Worm (Caenorhabditis elegans) whole organism, early embryonic: ENCODE results near the gene tofu-1.
A peak's percentile ranks its signal among the peaks of the same experiment; 100 is the strongest.

Experiments
- B0310.2 ChIP-seq: sonication (generic microtip); optimal IDR thresholded peaks from 2 replicates; lab custom pipeline; 2016; ENCODE audit warnings: mild to moderate bottlenecking, missing genetic modification characterization, missing compliant biosample characterization
- F13C5.2 ChIP-seq: sonication (generic microtip); optimal IDR thresholded peaks from 2 replicates; lab custom pipeline; 2017; ENCODE audit warnings: mild to moderate bottlenecking, missing genetic modification characterization, inconsistent platforms, missing compliant biosample characterization
- aly-1 ChIP-seq: sonication (generic microtip); optimal IDR thresholded peaks from 2 replicates; lab custom pipeline; 2016; ENCODE audit warnings: missing genetic modification characterization, missing compliant biosample characterization
- ama-1 ChIP-seq: fragments of 150-350 bp; optimal IDR thresholded peaks from 2 replicates; lab custom pipeline; 2014
- ceh-13 ChIP-seq: fragments of 200-800 bp; sonication (Bioruptor generic); optimal IDR thresholded peaks from 2 replicates; lab custom pipeline; 2018; ENCODE audit warnings: mild to moderate bottlenecking, missing genetic modification characterization, missing compliant biosample characterization
- ceh-36 ChIP-seq: sonication (generic microtip); optimal IDR thresholded peaks from 2 replicates; lab custom pipeline; 2016; ENCODE audit warnings: missing genetic modification characterization, inconsistent platforms, missing compliant biosample characterization
- ets-7 ChIP-seq: sonication (generic microtip); optimal IDR thresholded peaks from 2 replicates; lab custom pipeline; 2016; ENCODE audit warnings: missing genotype, missing genetic modification characterization, missing compliant biosample characterization
- flt-1 ChIP-seq: fragments of 200-800 bp; sonication (Bioruptor generic); IDR thresholded peaks from 2 replicates; pipeline ENCODE4 v1.3.6; 2022; ENCODE audit warnings: missing genetic modification characterization, missing compliant biosample characterization
- hmbx-1 ChIP-seq: sonication (generic microtip); optimal IDR thresholded peaks from 2 replicates; lab custom pipeline; 2016; ENCODE audit warnings: mild to moderate bottlenecking, missing genetic modification characterization, missing compliant biosample characterization
- hmg-4 ChIP-seq: fragments of 200-800 bp; sonication (Bioruptor generic); optimal IDR thresholded peaks from 2 replicates; lab custom pipeline; 2018; ENCODE audit warnings: mild to moderate bottlenecking, missing genetic modification characterization, missing compliant biosample characterization
- hnd-1 ChIP-seq: sonication (generic microtip); optimal IDR thresholded peaks from 2 replicates; lab custom pipeline; 2016; ENCODE audit warnings: missing genetic modification characterization, missing compliant biosample characterization
- pes-1 ChIP-seq: fragments of 200-800 bp; sonication (Bioruptor generic); IDR thresholded peaks from 2 replicates; pipeline ENCODE4 v1.3.6; 2022; ENCODE audit warnings: missing genetic modification reagents, missing genetic modification characterization, missing compliant biosample characterization
- scrt-1 ChIP-seq: fragments of 200-800 bp; sonication (Bioruptor generic); IDR thresholded peaks from 2 replicates; pipeline ENCODE4 v1.3.6; 2022; ENCODE audit warnings: missing genetic modification characterization, missing compliant biosample characterization
- sea-1 ChIP-seq: fragments of 200-800 bp; sonication (Bioruptor generic); conservative IDR thresholded peaks from 2 replicates; pipeline ENCODE4 v1.3.6; 2022; ENCODE audit warnings: missing genetic modification characterization, missing compliant biosample characterization
- tbx-11 ChIP-seq: fragments of 200-800 bp; sonication (Bioruptor generic); IDR thresholded peaks from 2 replicates; pipeline ENCODE4 v1.3.6; 2022; ENCODE audit warnings: missing genetic modification characterization, missing compliant biosample characterization
- tbx-37 ChIP-seq: fragments of 200-800 bp; sonication (Bioruptor generic); conservative IDR thresholded peaks from 2 replicates; pipeline ENCODE4 v1.3.6; 2022; ENCODE audit warnings: missing genetic modification reagents, missing genetic modification characterization, missing compliant biosample characterization
- tra-4 ChIP-seq: sonication (generic microtip); optimal IDR thresholded peaks from 2 replicates; lab custom pipeline; 2017; ENCODE audit warnings: missing genetic modification characterization, missing compliant biosample characterization

The tofu-1 gene

DNA sequence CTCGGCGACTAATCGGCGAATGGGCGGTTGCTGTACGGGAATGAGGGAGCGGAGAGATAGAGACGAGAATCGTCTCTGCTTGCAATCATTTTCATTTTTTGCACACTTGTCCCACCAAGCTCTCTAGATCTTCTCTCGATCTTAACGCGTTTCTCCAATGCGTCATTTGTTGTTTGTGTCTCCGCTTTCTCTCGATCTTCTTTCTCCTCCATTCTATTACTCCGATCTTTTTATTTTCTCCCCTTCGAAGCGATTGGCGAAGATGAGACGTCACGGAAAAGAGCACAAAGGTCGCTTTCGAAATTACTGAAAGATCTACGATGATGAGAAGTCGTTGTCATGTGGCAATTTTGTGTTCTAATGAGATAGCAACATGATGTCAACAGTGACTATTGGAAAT, 22.3 kb upstream of the tofu-1 start:
- no peak for TF ChIP-seq tbx-37 (GFP tag; lab: Robert Waterston, UW)
- TF ChIP-seq ceh-13 = no peak
- TF ChIP-seq pes-1 (GFP tag; lab: Robert Waterston, UW) = no peak
- TF ChIP-seq ama-1 = no peak
- TF ChIP-seq ceh-36 (tag; lab: Kevin White, UChicago) = no peak
- no peak for TF ChIP-seq aly-1 (tag; lab: Kevin White, UChicago)
- TF ChIP-seq hmg-4 (GFP tag; lab: Kevin White, UChicago) = no peak
- no peak for TF ChIP-seq flt-1 (GFP tag; lab: Robert Waterston, UW)
- no peak for TF ChIP-seq scrt-1 (GFP tag; lab: Robert Waterston, UW)
- no peak for TF ChIP-seq F13C5.2 (tag; lab: Kevin White, UChicago)
- TF ChIP-seq ets-7 (tag; lab: Kevin White, UChicago) = no peak
- no peak for TF ChIP-seq hmbx-1 (tag; lab: Kevin White, UChicago)
- no peak for TF ChIP-seq tbx-11 (GFP tag; lab: Robert Waterston, UW)

DNA sequence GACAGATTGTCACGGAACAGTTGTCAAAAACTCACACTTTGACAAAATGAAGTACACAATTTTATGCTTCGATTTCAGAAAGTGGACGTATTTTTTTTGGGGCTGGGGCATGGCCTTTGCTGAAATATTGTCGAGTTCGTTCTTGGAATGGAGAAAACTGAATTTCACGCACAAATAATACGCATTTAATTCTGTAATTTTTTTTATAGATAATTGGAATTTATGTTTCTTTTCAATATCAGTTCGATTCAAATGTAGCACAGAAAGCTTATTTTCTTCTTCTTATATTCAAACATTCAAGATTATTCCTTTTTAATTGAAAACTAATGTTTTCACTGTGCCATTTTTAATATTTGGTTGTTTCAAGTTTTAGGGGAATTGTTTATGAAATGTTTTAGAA, 20.6 kb upstream of the tofu-1 start, which contains the start of gene T07C12.10:
T07C12.10 (minus strand) TSS at position 101 of the 400 bp plus-strand sequence.
- TF ChIP-seq ceh-13 (no peak), hmg-4 (GFP tag; lab: Kevin White, UChicago) (no peak), tbx-11 (GFP tag; lab: Robert Waterston, UW) (no peak), sea-1 (GFP tag; lab: Robert Waterston, UW) (no peak), aly-1 (tag; lab: Kevin White, UChicago) (no peak), B0310.2 (tag; lab: Kevin White, UChicago) (no peak), ets-7 (tag; lab: Kevin White, UChicago) (no peak), scrt-1 (GFP tag; lab: Robert Waterston, UW) (no peak), tra-4 (tag; lab: Kevin White, UChicago) (no peak), tbx-37 (GFP tag; lab: Robert Waterston, UW) (no peak), flt-1 (GFP tag; lab: Robert Waterston, UW) (no peak), hmbx-1 (tag; lab: Kevin White, UChicago) (no peak)

- TF ChIP-seq scrt-1 (GFP tag; lab: Robert Waterston, UW) (no peak), ets-7 (tag; lab: Kevin White, UChicago) (no peak), pes-1 (GFP tag; lab: Robert Waterston, UW) (no peak), ceh-36 (tag; lab: Kevin White, UChicago) (no peak), aly-1 (tag; lab: Kevin White, UChicago) (no peak), ceh-13 (no peak), flt-1 (GFP tag; lab: Robert Waterston, UW) (no peak), tbx-37 (GFP tag; lab: Robert Waterston, UW) (no peak), F13C5.2 (tag; lab: Kevin White, UChicago) (no peak)
These were observed 18.6 kb upstream of the tofu-1 start, which contains the start of gene madf-4 for ce11 chrV:9962394-9962793. Gene madf-4, minus strand, starts transcription at chrV:9962494.

DNA sequence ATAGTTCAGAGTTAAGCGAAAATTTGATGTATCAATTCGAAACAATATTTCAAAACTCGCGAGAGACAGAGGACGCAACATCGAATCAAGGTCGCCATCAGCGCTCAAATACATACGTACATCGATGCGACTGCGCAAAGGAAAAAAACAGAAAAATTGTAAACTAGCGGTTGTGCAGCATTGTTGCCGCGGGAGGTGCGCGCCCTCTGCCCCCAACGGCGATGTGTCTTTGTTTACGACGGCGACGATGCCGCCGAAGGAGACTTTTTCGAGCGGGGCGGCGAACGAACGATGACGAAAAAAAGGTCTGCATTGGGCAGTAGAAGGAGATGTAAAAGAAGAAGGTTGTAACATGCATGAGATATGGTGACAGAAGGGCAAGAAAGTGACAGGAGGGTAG, 18.0 kb upstream of the tofu-1 start:
- no peak for TF ChIP-seq B0310.2 (tag; lab: Kevin White, UChicago)
- TF ChIP-seq flt-1 (GFP tag; lab: Robert Waterston, UW) = no peak
- no peak for TF ChIP-seq ceh-13
- TF ChIP-seq tbx-37 (GFP tag; lab: Robert Waterston, UW) = no peak

- TF ChIP-seq hmg-4 (GFP tag; lab: Kevin White, UChicago) (peak; percentile 31), tra-4 (tag; lab: Kevin White, UChicago) (no peak)
These were observed 16.7 kb upstream of the tofu-1 start for ce11 chrV:9964152-9964785.

DNA sequence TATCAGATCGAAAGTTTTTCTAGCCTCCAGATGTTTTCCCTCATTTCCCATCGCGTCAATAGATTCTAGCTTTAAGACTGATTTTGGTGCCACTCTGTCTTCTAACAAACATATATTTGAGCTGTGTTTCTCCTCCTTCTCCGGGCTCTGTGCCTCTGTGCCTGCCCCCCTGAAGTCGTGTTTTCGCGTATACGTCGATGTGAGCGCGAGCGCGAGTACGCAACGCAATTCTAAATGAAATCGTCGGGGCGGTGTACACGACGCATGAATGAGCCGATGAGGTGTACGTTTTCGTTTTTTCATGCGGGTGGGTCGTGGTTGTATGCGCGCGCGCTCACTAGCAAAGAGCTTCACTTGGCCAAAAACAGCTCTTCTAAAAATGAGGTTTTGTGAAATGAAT, 15.1 kb upstream of the tofu-1 start:
- no peak for TF ChIP-seq tbx-11 (GFP tag; lab: Robert Waterston, UW)
- TF ChIP-seq aly-1 (tag; lab: Kevin White, UChicago) = no peak
- no peak for TF ChIP-seq tbx-37 (GFP tag; lab: Robert Waterston, UW)
- no peak for TF ChIP-seq pes-1 (GFP tag; lab: Robert Waterston, UW)
- TF ChIP-seq flt-1 (GFP tag; lab: Robert Waterston, UW) = no peak
- TF ChIP-seq ama-1 = no peak
- no peak for TF ChIP-seq scrt-1 (GFP tag; lab: Robert Waterston, UW)
- TF ChIP-seq ets-7 (tag; lab: Kevin White, UChicago) = no peak
- TF ChIP-seq sea-1 (GFP tag; lab: Robert Waterston, UW) = no peak
- TF ChIP-seq ceh-36 (tag; lab: Kevin White, UChicago) = no peak
- TF ChIP-seq F13C5.2 (tag; lab: Kevin White, UChicago) = no peak
- no peak for TF ChIP-seq ceh-13
- no peak for TF ChIP-seq hmbx-1 (tag; lab: Kevin White, UChicago)
- no peak for TF ChIP-seq tra-4 (tag; lab: Kevin White, UChicago)
- TF ChIP-seq B0310.2 (tag; lab: Kevin White, UChicago) = no peak
- no peak for TF ChIP-seq hmg-4 (GFP tag; lab: Kevin White, UChicago)

ce11 chrV:9970119-9970518, 10.8 kb upstream of the tofu-1 start:
- peak; percentile 96 for TF ChIP-seq sea-1 (GFP tag; lab: Robert Waterston, UW)
- TF ChIP-seq pes-1 (GFP tag; lab: Robert Waterston, UW) = peak; percentile 95
- TF ChIP-seq hmg-4 (GFP tag; lab: Kevin White, UChicago) = peak; percentile 94
- peak; percentile 82 for TF ChIP-seq hmbx-1 (tag; lab: Kevin White, UChicago)
- peak; percentile 89 for TF ChIP-seq aly-1 (tag; lab: Kevin White, UChicago)
- TF ChIP-seq ceh-13 = peak; percentile 86
- peak; percentile 97 for TF ChIP-seq scrt-1 (GFP tag; lab: Robert Waterston, UW)
- TF ChIP-seq F13C5.2 (tag; lab: Kevin White, UChicago) = peak; percentile 94
- TF ChIP-seq flt-1 (GFP tag; lab: Robert Waterston, UW) = peak; percentile 90
- peak; percentile 86 for TF ChIP-seq ets-7 (tag; lab: Kevin White, UChicago)
- peak; percentile 90 for TF ChIP-seq tbx-37 (GFP tag; lab: Robert Waterston, UW)
- peak; percentile 92 for TF ChIP-seq ceh-36 (tag; lab: Kevin White, UChicago)
- TF ChIP-seq B0310.2 (tag; lab: Kevin White, UChicago) = peak; percentile 90
- TF ChIP-seq tra-4 (tag; lab: Kevin White, UChicago) = peak; percentile 76
- no peak for TF ChIP-seq ama-1
- peak; percentile 94 for TF ChIP-seq tbx-11 (GFP tag; lab: Robert Waterston, UW)
- peak; percentile 87 for TF ChIP-seq hnd-1 (tag; lab: Kevin White, UChicago)
